Fruit fly (Drosophila melanogaster) whole organism, embryonic: Measurements from ENCODE around the gene Syx1A.

Source experiments
- Ada2b ChIP-seq: fragments of 200-800 bp; sonication (Bioruptor generic); IDR thresholded peaks from 2 replicates; pipeline ENCODE4 v1.3.6; 2022; ENCODE audit warnings: missing biosample characterization, missing genetic modification characterization
- Atf6 ChIP-seq: fragments of 200-800 bp; sonication (Bioruptor generic); IDR thresholded peaks from 2 replicates; pipeline ENCODE4 v1.3.6; 2022; ENCODE audit warnings: missing biosample characterization, missing genetic modification characterization
- CG10147 ChIP-seq: fragments of 200-800 bp; sonication (Bioruptor generic); optimal IDR thresholded peaks from 2 replicates; lab custom pipeline; 2019; ENCODE audit warnings: missing biosample characterization, mild to moderate bottlenecking, missing genetic modification characterization, moderate library complexity
- CG1024 ChIP-seq: fragments of 200-800 bp; sonication (Bioruptor generic); IDR thresholded peaks from 2 replicates; pipeline ENCODE4 v1.3.6; 2022; ENCODE audit warnings: missing biosample characterization, missing genetic modification characterization
- CG10267 ChIP-seq: fragments of 200-800 bp; sonication (Bioruptor generic); optimal IDR thresholded peaks from 2 replicates; lab custom pipeline; 2018; ENCODE audit warnings: missing biosample characterization, mild to moderate bottlenecking, missing genetic modification characterization, moderate library complexity
- CG11093 ChIP-seq: fragments of 200-800 bp; sonication (Bioruptor generic); IDR thresholded peaks from 3 replicates; pipeline ENCODE4 v1.3.6; 2022; ENCODE audit warnings: missing biosample characterization, missing genetic modification characterization
- CG13123 ChIP-seq: fragments of 200-800 bp; sonication (Bioruptor generic); optimal IDR thresholded peaks from 2 replicates; lab custom pipeline; 2016; ENCODE audit warnings: missing biosample characterization, missing genetic modification characterization
- CG13894 ChIP-seq: fragments of 200-800 bp; sonication (Bioruptor generic); optimal IDR thresholded peaks from 3 replicates; lab custom pipeline; 2018; ENCODE audit warnings: missing biosample characterization, mild to moderate bottlenecking, missing genetic modification characterization, moderate library complexity
- CG14710 ChIP-seq: fragments of 200-800 bp; sonication (Bioruptor generic); optimal IDR thresholded peaks from 3 replicates; lab custom pipeline; 2019; ENCODE audit warnings: missing biosample characterization, mild to moderate bottlenecking, missing genetic modification characterization, moderate library complexity
- CG1603 ChIP-seq: fragments of 200-800 bp; sonication (Bioruptor generic); optimal IDR thresholded peaks from 2 replicates; lab custom pipeline; 2019; ENCODE audit warnings: missing biosample characterization, mild to moderate bottlenecking, missing genetic modification characterization, moderate library complexity
- CG18599 ChIP-seq: fragments of 200-800 bp; sonication (Bioruptor generic); optimal IDR thresholded peaks from 3 replicates; lab custom pipeline; 2017; ENCODE audit warnings: missing biosample characterization, missing genetic modification characterization, mild to moderate bottlenecking, moderate library complexity, missing genetic modification reagents
- CG2678 ChIP-seq: fragments of 200-800 bp; sonication (Bioruptor generic); optimal IDR thresholded peaks from 3 replicates; lab custom pipeline; 2019; ENCODE audit warnings: missing biosample characterization, mild to moderate bottlenecking, missing genetic modification characterization, moderate library complexity
- CG30403 ChIP-seq: fragments of 200-800 bp; sonication (Bioruptor generic); optimal IDR thresholded peaks from 3 replicates; lab custom pipeline; 2016; ENCODE audit warnings: missing biosample characterization, missing genetic modification characterization
- CG3995 ChIP-seq: fragments of 200-800 bp; sonication (Bioruptor generic); optimal IDR thresholded peaks from 3 replicates; lab custom pipeline; 2016; ENCODE audit warnings: missing biosample characterization, missing genetic modification characterization
- CG5953 ChIP-seq: fragments of 200-800 bp; sonication (Bioruptor generic); IDR thresholded peaks from 2 replicates; pipeline ENCODE4 v1.3.6; 2022; ENCODE audit warnings: missing biosample characterization, missing genetic modification characterization
- CG6689 ChIP-seq: fragments of 200-800 bp; sonication (Bioruptor generic); IDR thresholded peaks from 2 replicates; pipeline ENCODE4 v1.3.6; 2022; ENCODE audit warnings: missing biosample characterization, missing genetic modification characterization
- CG7839 ChIP-seq: fragments of 200-800 bp; sonication (Bioruptor generic); optimal IDR thresholded peaks from 3 replicates; lab custom pipeline; 2018; ENCODE audit warnings: missing biosample characterization, mild to moderate bottlenecking, missing genetic modification characterization, moderate library complexity
- CG9797 ChIP-seq: fragments of 200-800 bp; sonication (Bioruptor generic); optimal IDR thresholded peaks from 3 replicates; lab custom pipeline; 2018; ENCODE audit warnings: missing biosample characterization, mild to moderate bottlenecking, missing genetic modification characterization
- CoRest ChIP-seq: fragments of 200-800 bp; sonication (Bioruptor generic); optimal IDR thresholded peaks from 3 replicates; lab custom pipeline; 2018; ENCODE audit warnings: missing biosample characterization, mild to moderate bottlenecking, missing genetic modification characterization, moderate library complexity
- Deaf1 ChIP-seq: fragments of 200-800 bp; optimal IDR thresholded peaks from 3 replicates; lab custom pipeline; 2019; ENCODE audit warnings: missing biosample characterization, mild to moderate bottlenecking, missing genetic modification characterization, moderate library complexity
- E2f2 ChIP-seq: fragments of 200-800 bp; sonication (Bioruptor generic); IDR thresholded peaks from 2 replicates; pipeline ENCODE4 v1.3.6; 2022; ENCODE audit warnings: missing biosample characterization, missing genetic modification characterization
- Kr ChIP-seq: fragments of 200-800 bp; sonication (Bioruptor generic); optimal IDR thresholded peaks from 2 replicates; lab custom pipeline; 2017; ENCODE audit warnings: missing biosample characterization, mild to moderate bottlenecking, missing genetic modification characterization
- Med ChIP-seq: fragments of 200-800 bp; sonication (Bioruptor generic); peaks from one replicate; lab custom pipeline; 2016; ENCODE audit warnings: missing biosample characterization, missing genetic modification characterization, mild to moderate bottlenecking, inconsistent platforms, moderate library complexity
- Meics ChIP-seq: fragments of 200-800 bp; sonication (Bioruptor generic); optimal IDR thresholded peaks from 2 replicates; lab custom pipeline; 2017; ENCODE audit warnings: missing biosample characterization, mild to moderate bottlenecking, missing genetic modification characterization
- Neu2 ChIP-seq: fragments of 200-800 bp; sonication (Bioruptor generic); optimal IDR thresholded peaks from 3 replicates; lab custom pipeline; 2016; ENCODE audit warnings: missing biosample characterization, missing genetic modification characterization, borderline replicate concordance
- Opbp ChIP-seq: fragments of 200-800 bp; sonication (Bioruptor generic); IDR thresholded peaks from 3 replicates; pipeline ENCODE4 v1.3.6; 2022; ENCODE audit warnings: missing biosample characterization, missing genetic modification characterization; ENCODE audit not compliant: partially characterized antibody
- Rfx ChIP-seq: fragments of 200-800 bp; sonication (Bioruptor generic); IDR thresholded peaks from 2 replicates; pipeline ENCODE4 v1.3.6; 2022; ENCODE audit warnings: missing biosample characterization, missing genetic modification characterization
- ap ChIP-seq: fragments of 200-800 bp; sonication (Bioruptor generic); IDR thresholded peaks from 2 replicates; pipeline ENCODE4 v1.3.6; 2022; ENCODE audit warnings: missing biosample characterization, missing genetic modification characterization
- bab2 ChIP-seq: fragments of 200-800 bp; sonication (Bioruptor generic); optimal IDR thresholded peaks from 2 replicates; lab custom pipeline; 2016; ENCODE audit warnings: missing biosample characterization, missing genetic modification characterization
- bcd ChIP-seq: fragments of 200-800 bp; sonication (Bioruptor generic); optimal IDR thresholded peaks from 2 replicates; lab custom pipeline; 2017; ENCODE audit warnings: missing biosample characterization, mild to moderate bottlenecking, missing genetic modification characterization
- chinmo ChIP-seq: fragments of 200-800 bp; sonication (Bioruptor generic); IDR thresholded peaks from 4 replicates; pipeline ENCODE4 v1.3.6; 2022; ENCODE audit warnings: missing biosample characterization, missing genetic modification characterization; ENCODE audit not compliant: partially characterized antibody
- ci ChIP-seq: fragments of 200-800 bp; sonication (Bioruptor generic); IDR thresholded peaks from 3 replicates; pipeline ENCODE4 v1.3.6; 2022; ENCODE audit warnings: missing biosample characterization, missing genetic modification characterization
- crc ChIP-seq: fragments of 200-800 bp; sonication (Bioruptor generic); optimal IDR thresholded peaks from 2 replicates; lab custom pipeline; 2016; ENCODE audit warnings: missing biosample characterization, missing genetic modification characterization
- cwo ChIP-seq: fragments of 200-800 bp; sonication (Bioruptor generic); optimal IDR thresholded peaks from 3 replicates; lab custom pipeline; 2017; ENCODE audit warnings: missing biosample characterization, missing genetic modification characterization, mild to moderate bottlenecking, moderate library complexity, missing genetic modification reagents
- dmrt99B ChIP-seq: fragments of 200-800 bp; sonication (Bioruptor generic); optimal IDR thresholded peaks from 2 replicates; lab custom pipeline; 2018; ENCODE audit warnings: missing biosample characterization, mild to moderate bottlenecking, missing genetic modification characterization, moderate library complexity
- dysf ChIP-seq: fragments of 200-800 bp; sonication (Bioruptor generic); IDR thresholded peaks from 3 replicates; pipeline ENCODE4 v1.3.6; 2022; ENCODE audit warnings: missing biosample characterization, missing genetic modification characterization
- gem ChIP-seq: fragments of 200-800 bp; sonication (Bioruptor generic); optimal IDR thresholded peaks from 2 replicates; lab custom pipeline; 2019; ENCODE audit warnings: missing biosample characterization, mild to moderate bottlenecking, missing genetic modification characterization, moderate library complexity
- grau ChIP-seq: fragments of 200-800 bp; optimal IDR thresholded peaks from 3 replicates; lab custom pipeline; 2019; ENCODE audit warnings: missing biosample characterization, mild to moderate bottlenecking, missing genetic modification characterization, moderate library complexity
- hbn ChIP-seq: fragments of 200-800 bp; sonication (Bioruptor generic); IDR thresholded peaks from 2 replicates; pipeline ENCODE4 v1.3.6; 2022; ENCODE audit warnings: missing biosample characterization, missing genetic modification characterization; ENCODE audit not compliant: partially characterized antibody
- hkb ChIP-seq, 2 experiments: fragments of 200-800 bp in 1 of 2; fragments of >200 bp in 1 of 2; sonication (Bioruptor generic) in 1 of 2; IDR thresholded peaks in 1 of 2; optimal IDR thresholded peaks in 1 of 2; 2 replicates each; pipeline versions ENCODE4 v1.3.6 to Lab custom; 2017 to 2022; ENCODE audit warnings: missing biosample characterization in 1 of 2, missing genetic modification characterization in 1 of 2
- kay ChIP-seq: fragments of 200-800 bp; sonication (Bioruptor generic); optimal IDR thresholded peaks from 2 replicates; lab custom pipeline; 2016; ENCODE audit warnings: missing biosample characterization, missing genetic modification characterization
- luna ChIP-seq: fragments of 200-800 bp; sonication (Bioruptor generic); optimal IDR thresholded peaks from 2 replicates; lab custom pipeline; 2016; ENCODE audit warnings: missing biosample characterization, missing genetic modification characterization
- nerfin-1 ChIP-seq: fragments of 200-800 bp; sonication (Bioruptor generic); optimal IDR thresholded peaks from 3 replicates; lab custom pipeline; 2019; ENCODE audit warnings: missing biosample characterization, mild to moderate bottlenecking, missing genetic modification characterization, moderate library complexity
- org-1 ChIP-seq: fragments of 200-800 bp; sonication (Bioruptor generic); optimal IDR thresholded peaks from 2 replicates; lab custom pipeline; 2017; ENCODE audit warnings: missing biosample characterization, missing genetic modification characterization
- prd ChIP-seq, 3 experiments: fragments of >200 bp in 2 of 3; fragments of 200-800 bp in 1 of 3; sonication (Bioruptor generic) in 1 of 3; optimal IDR thresholded peaks in 2 of 3; IDR thresholded peaks in 1 of 3; 2 replicates in 2 of 3; 3 replicates in 1 of 3; pipeline versions ENCODE4 v1.3.6 to Lab custom; 2017 to 2022; ENCODE audit warnings: missing biosample characterization in 1 of 3, missing genetic modification characterization in 1 of 3
- row ChIP-seq: fragments of 200-800 bp; sonication (Bioruptor generic); IDR thresholded peaks from 3 replicates; pipeline ENCODE4 v1.3.6; 2022; ENCODE audit warnings: missing biosample characterization, missing genetic modification characterization
- sens ChIP-seq: fragments of 200-800 bp; sonication (Bioruptor generic); peaks from one replicate; lab custom pipeline; 2016; ENCODE audit warnings: missing biosample characterization, missing genetic modification characterization
- shn ChIP-seq: fragments of 200-800 bp; sonication (Bioruptor generic); optimal IDR thresholded peaks from 3 replicates; lab custom pipeline; 2016; ENCODE audit warnings: missing biosample characterization, missing genetic modification characterization
- sna ChIP-seq: fragments of 200-800 bp; sonication (Bioruptor generic); IDR thresholded peaks from 2 replicates; pipeline ENCODE4 v1.3.6; 2022; ENCODE audit warnings: missing biosample characterization, missing genetic modification characterization; ENCODE audit not compliant: partially characterized antibody
- zfh2 ChIP-seq: fragments of 200-800 bp; sonication (Bioruptor generic); optimal IDR thresholded peaks from 2 replicates; lab custom pipeline; 2016; ENCODE audit warnings: missing biosample characterization, missing genetic modification characterization

Syx1A gene

dm6 chr3R:24079110-24079509, 26.5 kb downstream of the Syx1A start (continued):
- TF ChIP-seq nerfin-1 (tag; lab: Kevin White, UChicago) (no peak), Atf6 (GFP tag; lab: Robert Waterston, UW) (no peak), Neu2 (GFP tag; lab: Kevin White, UChicago) (no peak), CoRest (no peak), Deaf1 (tag; lab: Kevin White, UChicago) (no peak), row (GFP tag; lab: Robert Waterston, UW) (peak; percentile 31; the same call in 1 of the 3 replicates), CG14710 (tag; lab: Kevin White, UChicago) (no peak), CG1603 (tag; lab: Kevin White, UChicago) (no peak), luna (no peak), chinmo (GFP tag; lab: Robert Waterston, UW) (no peak), dysf (GFP tag; lab: Robert Waterston, UW) (peak; percentile 27; the same call in 1 of the 3 replicates), sens (GFP tag; lab: Kevin White, UChicago) (peak; percentile 18), Rfx (GFP tag; lab: Robert Waterston, UW) (peak; percentile 16; the same call in 1 of the 2 replicates), CG2678 (peak; percentile 27), CG13123 (no peak), CG7839 (tag; lab: Kevin White, UChicago) (peak; percentile 19), org-1 (GFP tag; lab: Kevin White, UChicago) (no peak), E2f2 (GFP tag; lab: Robert Waterston, UW) (0 out of 2 replicates have a peak, but pooled peaks have one; percentile 6), Kr (no peak), CG18599 (GFP tag; lab: Kevin White, UChicago) (peak; percentile 8), CG10267 (tag; lab: Kevin White, UChicago) (peak; percentile 12), Ada2b (peak; percentile 9; the same call in 1 of the 2 replicates), gem (peak; percentile 40), prd (optimal IDR thresholded peaks at IDR 0.05; lab: Kevin White, UChicago) (no peak), prd (GFP tag; IDR thresholded peaks at IDR 0.05; lab: Robert Waterston, UW) (0 out of 3 replicates have a peak, but pooled peaks have one; percentile 22), cwo (GFP tag; lab: Kevin White, UChicago) (no peak), CG5953 (GFP tag; lab: Robert Waterston, UW) (no peak), bcd (no peak), CG11093 (GFP tag; lab: Robert Waterston, UW) (no peak)
- TF ChIP-seq, all 482 proteins: peak for 21

dm6 chr3R:24073703-24074102, 31.9 kb downstream of the Syx1A start:
- TF ChIP-seq CG10147 (GFP tag; lab: Kevin White, UChicago) (no peak), CG5953 (GFP tag; lab: Robert Waterston, UW) (no peak), CG1024 (no peak), hbn (no peak), CG9797 (GFP tag; lab: Kevin White, UChicago) (no peak), crc (GFP tag; lab: Kevin White, UChicago) (no peak), CG3995 (GFP tag; lab: Kevin White, UChicago) (no peak), Meics (GFP tag; lab: Kevin White, UChicago) (peak; percentile 49), Opbp (GFP tag; lab: Robert Waterston, UW) (no peak), CG6689 (no peak), ap (no peak), ci (GFP tag; lab: Robert Waterston, UW) (no peak), hkb (optimal IDR thresholded peaks at IDR 0.05; lab: Kevin White, UChicago) (no peak), hkb (GFP tag; IDR thresholded peaks at IDR 0.05; lab: Robert Waterston, UW) (no peak), dmrt99B (tag; lab: Kevin White, UChicago) (peak; percentile 23), grau (peak; percentile 16), zfh2 (GFP tag; lab: Kevin White, UChicago) (no peak), CG30403 (GFP tag; lab: Kevin White, UChicago) (no peak), CG13894 (tag; lab: Kevin White, UChicago) (peak; percentile 41), kay (GFP tag; lab: Kevin White, UChicago) (no peak), Med (GFP tag; lab: Kevin White, UChicago) (no peak), bab2 (no peak), sna (GFP tag; lab: Robert Waterston, UW) (no peak), shn (GFP tag; lab: Kevin White, UChicago) (no peak)
